Worm (Caenorhabditis elegans): ENCODE measurements around the gene nlp-34.

The nlp-34 gene

ce11 chrV:4016780-4017179 lies 37.8 kb upstream of the nlp-34 start, which contains the start of gene srw-89:
Gene srw-89 (plus strand): TSS chrV:4017080.
- no peak for TF ChIP-seq sem-2 (GFP tag; optimal IDR thresholded peaks at IDR 0.05)
- no peak for TF ChIP-seq pha-4 (tag; optimal IDR thresholded peaks at IDR 0.05)
- no peak for TF ChIP-seq bed-3 (GFP tag; optimal IDR thresholded peaks at IDR 0.05)
- no peak for TF ChIP-seq ceh-43 (GFP tag; optimal IDR thresholded peaks at IDR 0.05)
- TF ChIP-seq elt-1 (tag; optimal IDR thresholded peaks at IDR 0.05; ENCODE audit: borderline replicate concordance, insufficient read depth): no peak
- no peak for TF ChIP-seq nhr-28 (tag; optimal IDR thresholded peaks at IDR 0.05)
- TF ChIP-seq lin-13 (tag; optimal IDR thresholded peaks at IDR 0.05): no peak

- TF ChIP-seq ces-1 (GFP tag; optimal IDR thresholded peaks at IDR 0.05): no peak
- no peak for TF ChIP-seq sem-2 (GFP tag; optimal IDR thresholded peaks at IDR 0.05)
These were observed 31.2 kb upstream of the nlp-34 start, which contains the start of gene srh-4 for ce11 chrV:4010170-4010569. Gene srh-4 (plus strand): TSS chrV:4010470.

DNA sequence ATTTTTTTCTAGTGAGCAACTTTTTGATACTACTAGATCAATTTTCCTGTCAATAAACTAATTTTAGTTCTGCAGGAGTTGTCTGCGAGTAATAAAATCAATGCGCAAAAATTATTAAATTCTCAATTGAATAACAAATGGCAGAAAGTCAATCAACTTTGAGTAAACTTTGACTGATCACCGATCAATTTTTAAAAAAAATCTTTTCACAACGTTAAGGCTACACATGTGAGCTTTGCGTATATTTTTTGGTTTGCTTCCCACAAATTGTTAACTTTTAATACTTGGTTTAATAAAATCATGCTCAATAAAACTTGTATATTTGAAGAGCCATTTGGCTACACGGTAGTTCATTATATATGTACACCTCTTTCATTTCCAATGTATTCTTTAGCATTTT lies 29.0 kb upstream of the nlp-34 start, which contains the start of gene srh-7:
srh-7 (plus strand) TSS at position 301 of the 400 bp plus-strand sequence.
- TF ChIP-seq lsy-2 (tag; optimal IDR thresholded peaks at IDR 0.05) (no peak), nhr-237 (tag; optimal IDR thresholded peaks at IDR 0.05) (no peak), unc-120 (tag; optimal IDR thresholded peaks at IDR 0.05; ENCODE audit: poor library complexity, severe bottlenecking) (no peak), unc-62 (GFP tag; optimal IDR thresholded peaks at IDR 0.05) (no peak), M03D4.4 (tag; optimal IDR thresholded peaks at IDR 0.05) (no peak), lin-13 (tag; optimal IDR thresholded peaks at IDR 0.05) (no peak), ceh-39 (tag; optimal IDR thresholded peaks at IDR 0.05) (no peak), cnd-1 (tag; optimal IDR thresholded peaks at IDR 0.05) (no peak), zip-8 (tag; optimal IDR thresholded peaks at IDR 0.05) (no peak), ceh-83 (GFP tag; optimal IDR thresholded peaks at IDR 0.05) (no peak), drap-1 (GFP tag; optimal IDR thresholded peaks at IDR 0.05) (no peak)

DNA sequence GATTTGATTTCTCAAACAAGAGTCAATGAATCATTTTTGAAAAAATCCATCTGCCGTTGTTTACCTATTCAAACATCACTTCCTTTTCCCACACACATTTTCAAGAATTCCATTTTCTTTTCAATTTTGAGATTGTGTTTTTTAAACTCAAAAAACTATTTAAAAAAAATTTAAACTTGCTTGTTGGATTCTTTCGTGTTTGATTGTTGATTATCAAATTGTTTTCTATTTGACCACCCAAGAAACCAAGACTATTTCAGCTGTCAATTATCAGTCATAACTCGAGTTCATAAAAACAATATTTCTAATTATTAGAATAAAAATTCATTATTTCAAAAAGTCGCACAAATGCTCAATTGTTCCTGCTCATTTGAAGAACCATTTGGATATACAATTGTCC lies 26.3 kb upstream of the nlp-34 start, which contains the start of gene srh-8:
srh-8 (plus strand) TSS at position 301 of the 400 bp plus-strand sequence.
- TF ChIP-seq nhr-76 (tag; optimal IDR thresholded peaks at IDR 0.05) (no peak), ceh-43 (GFP tag; optimal IDR thresholded peaks at IDR 0.05) (no peak), zip-8 (tag; optimal IDR thresholded peaks at IDR 0.05) (no peak), pha-4 (tag; optimal IDR thresholded peaks at IDR 0.05) (no peak), snpc-4 (tag; optimal IDR thresholded peaks at IDR 0.05) (no peak), ces-1 (GFP tag; optimal IDR thresholded peaks at IDR 0.05) (no peak), lsy-2 (tag; optimal IDR thresholded peaks at IDR 0.05) (no peak), tbx-8 (GFP tag; optimal IDR thresholded peaks at IDR 0.05) (no peak), unc-62 (GFP tag; optimal IDR thresholded peaks at IDR 0.05) (no peak), hlh-1 (tag; optimal IDR thresholded peaks at IDR 0.05) (no peak), flh-1 (GFP tag; optimal IDR thresholded peaks at IDR 0.05) (no peak), cnd-1 (tag; optimal IDR thresholded peaks at IDR 0.05) (no peak)

- TF ChIP-seq elt-1 (tag; optimal IDR thresholded peaks at IDR 0.05; ENCODE audit: borderline replicate concordance, insufficient read depth) (no peak), pha-4 (tag; optimal IDR thresholded peaks at IDR 0.05) (no peak), mep-1 (tag; optimal IDR thresholded peaks at IDR 0.05) (no peak), unc-39 (tag; optimal IDR thresholded peaks at IDR 0.05) (no peak), snpc-4 (tag; optimal IDR thresholded peaks at IDR 0.05) (no peak), nhr-2 (tag; optimal IDR thresholded peaks at IDR 0.05) (no peak), lin-32 (GFP tag; optimal IDR thresholded peaks at IDR 0.05) (no peak), sptf-1 (tag; optimal IDR thresholded peaks at IDR 0.05) (no peak), lin-13 (tag; optimal IDR thresholded peaks at IDR 0.05) (no peak), tbx-8 (GFP tag; optimal IDR thresholded peaks at IDR 0.05) (no peak), drap-1 (GFP tag; optimal IDR thresholded peaks at IDR 0.05) (no peak)
These were observed 25.6 kb upstream of the nlp-34 start for ce11 chrV:4004577-4004976.

DNA sequence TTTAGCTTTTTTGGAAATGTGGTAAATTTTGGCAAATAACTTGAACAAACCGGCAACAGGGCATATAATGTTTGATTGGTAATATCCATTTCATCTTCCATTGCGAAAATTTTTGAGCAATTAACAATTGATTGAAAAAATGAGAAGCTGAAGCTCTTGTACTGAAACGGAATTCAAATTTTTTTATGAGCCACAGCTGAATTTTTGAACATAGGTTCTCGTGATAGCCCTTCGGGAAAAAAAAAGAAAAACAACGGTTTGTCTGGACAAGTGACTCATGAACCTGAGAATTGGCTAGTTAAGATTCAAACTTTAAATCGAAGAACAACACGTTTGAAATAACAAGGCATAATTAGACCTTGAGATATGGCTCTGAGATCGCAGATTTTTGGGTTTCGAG lies 16.9 kb upstream of the nlp-34 start, which contains the start of gene srx-62:
srx-62 (minus strand) TSS at position 101 of the 400 bp plus-strand sequence.
- no peak for TF ChIP-seq drap-1 (GFP tag; optimal IDR thresholded peaks at IDR 0.05)
- TF ChIP-seq ceh-39 (tag; optimal IDR thresholded peaks at IDR 0.05): no peak
- no peak for TF ChIP-seq sptf-1 (tag; optimal IDR thresholded peaks at IDR 0.05)
- no peak for TF ChIP-seq elt-3 (tag; optimal IDR thresholded peaks at IDR 0.05)
- no peak for TF ChIP-seq mab-5 (tag; optimal IDR thresholded peaks at IDR 0.05)
- TF ChIP-seq mls-2 (tag; optimal IDR thresholded peaks at IDR 0.05): no peak
- no peak for TF ChIP-seq nhr-2 (tag; optimal IDR thresholded peaks at IDR 0.05)
- TF ChIP-seq sem-2 (GFP tag; optimal IDR thresholded peaks at IDR 0.05): no peak
